Worm (Caenorhabditis elegans) whole organism, late embryonic: ENCODE measurements around the gene F45G2.7.

Experiments
- C08G9.2 ChIP-seq: sonication (generic microtip); optimal IDR thresholded peaks from 2 replicates; lab custom pipeline; 2016; ENCODE audit warnings: mild to moderate bottlenecking, missing genetic modification characterization, moderate library complexity, missing compliant biosample characterization
- C38D4.7 ChIP-seq: fragments of 200-800 bp; sonication (Bioruptor generic); optimal IDR thresholded peaks from 2 replicates; lab custom pipeline; 2018; ENCODE audit warnings: mild to moderate bottlenecking, missing genetic modification characterization, moderate library complexity, missing compliant biosample characterization
- K09A11.1 ChIP-seq: sonication (generic microtip); optimal IDR thresholded peaks from 2 replicates; lab custom pipeline; 2017; ENCODE audit warnings: antibody characterized with exemption, mild to moderate bottlenecking, missing genetic modification characterization, missing compliant biosample characterization; ENCODE audit not compliant: insufficient read depth
- T23F11.4 ChIP-seq: fragments of 200-800 bp; sonication (Bioruptor generic); optimal IDR thresholded peaks from 2 replicates; lab custom pipeline; 2018; ENCODE audit warnings: mild to moderate bottlenecking, missing genetic modification characterization, missing compliant biosample characterization
- ceh-14 ChIP-seq: sonication (generic microtip); optimal IDR thresholded peaks from 2 replicates; lab custom pipeline; 2016; ENCODE audit warnings: missing genotype, missing genetic modification characterization, missing compliant biosample characterization
- ceh-19 ChIP-seq: fragments of 200-800 bp; sonication (Bioruptor generic); optimal IDR thresholded peaks from 2 replicates; lab custom pipeline; 2018; ENCODE audit warnings: mild to moderate bottlenecking, missing genetic modification characterization, missing compliant biosample characterization
- ceh-2 ChIP-seq: sonication (generic microtip); optimal IDR thresholded peaks from 2 replicates; lab custom pipeline; 2016; ENCODE audit warnings: missing genotype, missing genetic modification characterization, missing compliant biosample characterization
- ceh-24 ChIP-seq: sonication (generic microtip); optimal IDR thresholded peaks from 2 replicates; lab custom pipeline; 2016; ENCODE audit warnings: mild to moderate bottlenecking, missing genetic modification characterization, missing compliant biosample characterization
- ceh-31 ChIP-seq: sonication (generic microtip); optimal IDR thresholded peaks from 2 replicates; lab custom pipeline; 2016; ENCODE audit warnings: missing genetic modification characterization, missing compliant biosample characterization
- ceh-48 ChIP-seq: sonication (generic microtip); optimal IDR thresholded peaks from 2 replicates; lab custom pipeline; 2016; ENCODE audit warnings: missing genetic modification characterization, inconsistent platforms, missing compliant biosample characterization
- che-1 ChIP-seq: sonication (generic microtip); optimal IDR thresholded peaks from 2 replicates; lab custom pipeline; 2016; ENCODE audit warnings: mild to moderate bottlenecking, missing genetic modification characterization, missing compliant biosample characterization
- dmd-4 ChIP-seq: sonication (generic microtip); optimal IDR thresholded peaks from 2 replicates; lab custom pipeline; 2016; ENCODE audit warnings: borderline replicate concordance, missing genetic modification characterization, missing compliant biosample characterization
- dve-1 ChIP-seq: sonication (generic microtip); optimal IDR thresholded peaks from 2 replicates; lab custom pipeline; 2017; ENCODE audit warnings: antibody characterized with exemption, mild to moderate bottlenecking, missing genetic modification characterization, missing compliant biosample characterization
- fax-1 ChIP-seq: sonication (generic microtip); optimal IDR thresholded peaks from 2 replicates; lab custom pipeline; 2016; ENCODE audit warnings: missing genotype, missing genetic modification characterization, missing compliant biosample characterization
- fkh-10 ChIP-seq: fragments of 150-350 bp; optimal IDR thresholded peaks from 2 replicates; lab custom pipeline; 2014; ENCODE audit warnings: missing biosample characterization, missing genetic modification reagents, missing genetic modification characterization
- gmeb-2 ChIP-seq: sonication (generic microtip); optimal IDR thresholded peaks from 2 replicates; lab custom pipeline; 2016; ENCODE audit warnings: missing genetic modification characterization, inconsistent platforms, missing compliant biosample characterization
- hlh-13 ChIP-seq: fragments of 200-800 bp; sonication (Bioruptor generic); optimal IDR thresholded peaks from 2 replicates; lab custom pipeline; 2018; ENCODE audit warnings: mild to moderate bottlenecking, missing genetic modification characterization, missing compliant biosample characterization
- hlh-30 ChIP-seq: sonication (generic microtip); optimal IDR thresholded peaks from 2 replicates; lab custom pipeline; 2017; ENCODE audit warnings: antibody characterized with exemption, missing genetic modification characterization, missing compliant biosample characterization; ENCODE audit not compliant: insufficient read depth
- lim-6 ChIP-seq: sonication (generic microtip); optimal IDR thresholded peaks from 2 replicates; lab custom pipeline; 2016; ENCODE audit warnings: missing genetic modification characterization, missing compliant biosample characterization
- lin-11 ChIP-seq: fragments of 200-800 bp; sonication (Bioruptor generic); optimal IDR thresholded peaks from 2 replicates; lab custom pipeline; 2018; ENCODE audit warnings: mild to moderate bottlenecking, missing genetic modification characterization, missing compliant biosample characterization
- madf-2 ChIP-seq: sonication (generic microtip); optimal IDR thresholded peaks from 2 replicates; lab custom pipeline; 2017; ENCODE audit warnings: missing genetic modification characterization, missing compliant biosample characterization
- nfya-1 ChIP-seq: sonication (generic microtip); optimal IDR thresholded peaks from 2 replicates; lab custom pipeline; 2017; ENCODE audit warnings: missing genetic modification characterization, mild to moderate bottlenecking, missing compliant biosample characterization, antibody characterized with exemption, moderate library complexity
- nhr-11 ChIP-seq: fragments of 150-350 bp; optimal IDR thresholded peaks from 2 replicates; lab custom pipeline; 2014; ENCODE audit warnings: missing biosample characterization, missing genetic modification characterization
- nhr-232 ChIP-seq: sonication (generic microtip); optimal IDR thresholded peaks from 2 replicates; lab custom pipeline; 2016; ENCODE audit warnings: missing genetic modification characterization, missing compliant biosample characterization
- npax-4 ChIP-seq: sonication (generic microtip); optimal IDR thresholded peaks from 2 replicates; lab custom pipeline; 2016; ENCODE audit warnings: missing genetic modification characterization, missing compliant biosample characterization
- pag-3 ChIP-seq: sonication (generic microtip); optimal IDR thresholded peaks from 2 replicates; lab custom pipeline; 2016; ENCODE audit warnings: missing compliant biosample characterization, missing genetic modification characterization, borderline replicate concordance
- pat-9 ChIP-seq: fragments of 200-800 bp; sonication (Bioruptor generic); optimal IDR thresholded peaks from 2 replicates; lab custom pipeline; 2018; ENCODE audit warnings: mild to moderate bottlenecking, missing genetic modification characterization, moderate library complexity, missing compliant biosample characterization
- ref-2 ChIP-seq: sonication (generic microtip); optimal IDR thresholded peaks from 2 replicates; lab custom pipeline; 2016; ENCODE audit warnings: missing genetic modification characterization, missing compliant biosample characterization
- rnt-1 ChIP-seq: sonication (generic microtip); optimal IDR thresholded peaks from 2 replicates; lab custom pipeline; 2016; ENCODE audit warnings: missing genetic modification characterization, missing compliant biosample characterization
- sdc-2 ChIP-seq: sonication (generic microtip); optimal IDR thresholded peaks from 2 replicates; lab custom pipeline; 2016; ENCODE audit warnings: missing genotype, missing genetic modification characterization, missing compliant biosample characterization
- sox-2 ChIP-seq: fragments of 200-800 bp; sonication (Bioruptor generic); IDR thresholded peaks from 2 replicates; pipeline ENCODE4 v1.3.6; 2022; ENCODE audit warnings: missing genetic modification reagents, missing genetic modification characterization, missing compliant biosample characterization
- syd-9 ChIP-seq: sonication (generic microtip); optimal IDR thresholded peaks from 2 replicates; lab custom pipeline; 2016; ENCODE audit warnings: mild to moderate bottlenecking, missing genetic modification characterization, moderate library complexity, missing compliant biosample characterization
- tbx-7 ChIP-seq: sonication (generic microtip); optimal IDR thresholded peaks from 2 replicates; lab custom pipeline; 2016; ENCODE audit warnings: missing genotype, missing genetic modification characterization, missing compliant biosample characterization
- ttx-3 ChIP-seq: sonication (generic microtip); optimal IDR thresholded peaks from 2 replicates; lab custom pipeline; 2016; ENCODE audit warnings: missing genetic modification reagents, missing genetic modification characterization, missing compliant biosample characterization
- unc-42 ChIP-seq: sonication (generic microtip); optimal IDR thresholded peaks from 2 replicates; lab custom pipeline; 2016; ENCODE audit warnings: missing genotype, missing genetic modification characterization, missing compliant biosample characterization
- unc-86 ChIP-seq: sonication (generic microtip); optimal IDR thresholded peaks from 2 replicates; lab custom pipeline; 2016; ENCODE audit warnings: missing genetic modification characterization, missing compliant biosample characterization
- ztf-16 ChIP-seq: sonication (generic microtip); optimal IDR thresholded peaks from 2 replicates; lab custom pipeline; 2017; ENCODE audit warnings: missing genetic modification characterization, missing compliant biosample characterization

F45G2.7 gene

DNA sequence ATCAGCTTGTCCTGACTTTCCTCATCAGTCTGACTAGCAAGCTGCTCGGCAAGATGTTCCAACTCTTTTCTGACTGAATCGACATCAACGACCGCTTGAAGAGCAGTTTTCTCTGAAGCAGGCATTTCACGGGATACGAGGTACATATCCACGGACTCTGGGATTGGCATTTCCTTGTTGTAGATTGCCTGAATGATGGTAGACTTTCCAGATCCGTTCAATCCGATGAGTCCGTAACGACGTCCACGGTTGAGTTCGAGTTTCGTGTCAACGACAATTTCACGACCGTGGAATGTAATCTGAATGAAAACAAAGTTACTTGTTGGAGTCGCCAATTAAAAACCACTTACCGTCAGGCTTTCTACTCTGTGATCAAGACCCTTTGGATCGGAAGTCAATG lies 27.2 kb upstream of the F45G2.7 start:
- TF ChIP-seq unc-42, result no peak
- TF ChIP-seq ref-2 (tag; lab: Kevin White, UChicago), result no peak
- TF ChIP-seq ceh-19 (GFP tag; lab: Kevin White, UChicago), result no peak
- TF ChIP-seq unc-86, result no peak
- TF ChIP-seq C08G9.2 (tag; lab: Kevin White, UChicago), result no peak
- no peak for TF ChIP-seq hlh-13 (GFP tag; lab: Kevin White, UChicago)
- no peak for TF ChIP-seq K09A11.1
- no peak for TF ChIP-seq npax-4 (tag; lab: Kevin White, UChicago)
- no peak for TF ChIP-seq syd-9 (tag; lab: Kevin White, UChicago)
- no peak for TF ChIP-seq sdc-2 (tag; lab: Kevin White, UChicago)
- TF ChIP-seq ceh-14 (tag; lab: Kevin White, UChicago), result no peak
- TF ChIP-seq nhr-232 (tag; lab: Kevin White, UChicago), result no peak
- TF ChIP-seq ceh-24 (tag; lab: Kevin White, UChicago), result no peak

DNA sequence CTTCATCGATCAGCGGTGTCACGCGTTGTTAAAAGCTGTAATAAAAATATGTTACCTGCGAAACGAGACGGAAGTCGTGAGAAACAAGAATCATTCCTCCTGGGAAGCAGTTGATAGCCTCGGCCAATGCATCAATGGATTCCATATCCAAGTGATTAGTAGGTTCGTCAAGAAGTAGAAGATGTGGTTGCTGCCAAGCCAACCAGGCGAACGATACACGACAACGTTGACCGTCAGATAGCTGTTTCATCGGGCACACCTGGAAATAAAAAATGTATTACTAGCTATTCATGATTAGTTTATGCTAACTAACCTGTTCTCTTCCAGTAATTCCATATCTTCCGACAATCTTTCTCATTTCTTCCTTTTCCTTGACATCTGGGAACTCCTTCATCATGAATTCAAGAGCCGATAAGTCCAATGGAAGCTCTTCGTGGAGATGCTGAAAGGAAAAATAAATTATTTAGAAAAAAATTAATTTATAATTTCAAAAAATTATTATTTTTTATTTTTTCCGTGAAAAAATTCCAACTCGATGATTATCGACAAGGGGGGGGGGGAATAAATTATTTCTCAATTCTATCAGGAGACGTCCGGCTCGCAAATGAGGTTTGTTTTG lies 24.8 kb upstream of the F45G2.7 start, which contains the start of gene tag-164:
tag-164 (plus strand) TSS at position 569 of the 619 bp plus-strand sequence.
- TF ChIP-seq fax-1 (tag; lab: Kevin White, UChicago), result no peak
- TF ChIP-seq pat-9 (tag; lab: Kevin White, UChicago), result no peak

DNA sequence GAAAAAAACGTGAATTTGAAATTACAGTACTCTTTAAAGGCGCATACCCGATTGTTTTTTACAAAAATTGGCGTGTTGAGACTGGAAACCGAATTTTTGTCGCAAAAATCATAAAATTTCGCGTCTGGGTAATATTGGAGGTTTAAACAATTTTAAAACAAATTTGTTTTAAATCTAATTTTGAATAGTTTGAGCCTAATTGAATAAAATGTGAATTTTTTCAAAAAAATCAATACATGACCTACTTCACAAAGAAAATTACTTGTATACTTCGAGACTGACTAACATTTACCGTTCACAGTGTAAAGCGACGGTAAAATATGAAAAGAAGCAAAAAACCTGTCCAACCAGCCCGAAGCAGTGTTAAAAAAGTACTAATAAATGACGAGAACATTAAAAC lies 23.0 kb upstream of the F45G2.7 start:
- TF ChIP-seq dve-1 (tag; lab: Kevin White, UChicago) (no peak), tbx-7 (tag; lab: Kevin White, UChicago) (no peak), sox-2 (GFP tag; lab: Robert Waterston, UW) (no peak), npax-4 (tag; lab: Kevin White, UChicago) (no peak), T23F11.4 (GFP tag; lab: Kevin White, UChicago) (no peak), ceh-2 (tag; lab: Kevin White, UChicago) (no peak), rnt-1 (no peak), nhr-232 (tag; lab: Kevin White, UChicago) (no peak), ceh-31 (tag; lab: Kevin White, UChicago) (no peak), nhr-11 (tag; lab: Kevin White, UChicago) (no peak), hlh-30 (tag; lab: Kevin White, UChicago) (no peak), madf-2 (no peak), lim-6 (tag; lab: Kevin White, UChicago) (no peak), C38D4.7 (GFP tag; lab: Kevin White, UChicago) (no peak), ceh-24 (tag; lab: Kevin White, UChicago) (no peak), unc-86 (no peak), ttx-3 (tag; lab: Kevin White, UChicago) (no peak), ztf-16 (no peak), pag-3 (tag; lab: Kevin White, UChicago) (no peak), che-1 (tag; lab: Kevin White, UChicago) (no peak)

DNA sequence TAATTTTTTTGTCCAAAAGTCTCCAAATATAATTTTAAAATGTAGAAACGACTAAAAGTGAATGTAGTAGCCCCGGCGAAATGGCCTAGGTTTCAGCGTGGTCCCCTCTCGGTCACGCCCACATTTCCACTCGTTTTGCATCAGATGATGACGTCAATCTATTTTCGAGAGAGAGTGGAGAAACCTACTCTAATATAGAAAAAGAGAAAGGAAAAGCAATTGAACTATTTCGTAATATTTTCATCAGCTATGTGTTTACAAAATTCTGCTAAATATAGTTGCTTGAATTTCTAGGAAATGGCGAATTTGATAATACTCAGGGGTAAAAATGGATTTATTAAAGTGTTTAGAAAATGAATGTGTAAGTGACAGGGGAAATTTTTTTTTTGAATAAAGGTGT lies 21.5 kb upstream of the F45G2.7 start:
- TF ChIP-seq nfya-1, result no peak
- TF ChIP-seq che-1 (tag; lab: Kevin White, UChicago), result no peak
- TF ChIP-seq unc-42, result peak; percentile 15
- TF ChIP-seq rnt-1, result no peak
- no peak for TF ChIP-seq lin-11 (tag; lab: Kevin White, UChicago)
- no peak for TF ChIP-seq gmeb-2
- no peak for TF ChIP-seq ztf-16

DNA sequence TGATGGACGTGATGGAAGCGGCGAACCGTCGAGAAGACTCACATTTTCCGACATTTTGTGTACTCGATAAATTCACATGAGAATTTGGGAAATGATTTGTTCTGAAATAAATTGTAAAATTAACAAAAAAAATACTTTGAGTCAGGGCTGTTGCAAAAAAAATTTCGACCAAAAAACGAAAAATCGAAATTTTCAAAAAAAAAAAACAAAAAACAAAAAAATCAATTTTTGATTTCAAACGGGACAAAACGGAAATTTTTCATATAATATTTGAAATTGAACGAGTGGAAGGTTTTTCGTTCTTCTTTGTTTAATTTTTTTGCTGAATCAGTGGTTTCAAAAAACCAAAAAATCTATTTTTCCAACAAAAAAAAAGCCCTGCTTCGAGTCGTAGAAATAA lies 20.9 kb upstream of the F45G2.7 start, which contains the start of gene cua-1:
cua-1 (minus strand) TSS at position 101 of the 400 bp plus-strand sequence.
- TF ChIP-seq ceh-48 (tag; lab: Kevin White, UChicago) (no peak), fkh-10 (GFP tag; lab: Kevin White, UChicago) (no peak), syd-9 (tag; lab: Kevin White, UChicago) (no peak), ceh-2 (tag; lab: Kevin White, UChicago) (no peak), fax-1 (tag; lab: Kevin White, UChicago) (no peak), dmd-4 (tag; lab: Kevin White, UChicago) (no peak), lin-11 (tag; lab: Kevin White, UChicago) (no peak)
